Worm (Caenorhabditis elegans): ENCODE results near the gene R151.10.

DNA sequence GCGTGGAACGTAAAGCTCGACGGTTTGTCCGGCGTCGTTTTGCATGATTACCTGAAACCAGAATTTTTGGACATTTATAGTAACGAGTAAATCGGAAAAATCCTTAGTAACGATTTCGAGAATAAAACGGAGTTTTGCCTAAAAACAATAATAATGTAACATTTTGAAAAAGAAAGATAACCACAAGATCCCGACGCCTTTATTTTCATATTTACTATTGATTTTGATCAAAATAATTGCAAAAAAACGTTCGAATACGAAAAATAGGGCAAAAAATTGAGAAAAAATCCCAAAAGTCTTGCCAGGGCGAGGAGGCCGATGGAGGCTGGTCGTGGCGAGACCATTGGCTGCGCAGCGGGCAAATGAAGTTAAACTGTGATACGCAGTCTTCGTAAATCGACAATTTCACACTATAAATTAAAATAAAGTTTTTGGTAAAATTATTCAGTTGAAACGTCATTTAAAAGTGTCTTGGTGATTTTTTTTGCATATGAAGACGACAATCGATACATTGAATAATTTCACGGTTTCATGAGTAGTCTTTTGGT is 41.1 kb downstream of the R151.10 start, which contains the start of gene rps-21:
- TF ChIP-seq lsy-2 (tag; optimal IDR thresholded peaks at IDR 0.05) (peak; percentile 82), nhr-237 (tag; optimal IDR thresholded peaks at IDR 0.05) (peak; percentile 85), hlh-1 (tag; optimal IDR thresholded peaks at IDR 0.05) (no peak), nhr-2 (tag; optimal IDR thresholded peaks at IDR 0.05) (no peak), lin-13 (tag; optimal IDR thresholded peaks at IDR 0.05) (peak; percentile 16), nhr-12 (tag; optimal IDR thresholded peaks at IDR 0.05) (no peak), elt-1 (tag; optimal IDR thresholded peaks at IDR 0.05; ENCODE audit: borderline replicate concordance, insufficient read depth) (no peak), ceh-43 (GFP tag; optimal IDR thresholded peaks at IDR 0.05) (no peak), unc-120 (tag; optimal IDR thresholded peaks at IDR 0.05; ENCODE audit: poor library complexity, severe bottlenecking) (peak; percentile 6), M03D4.4 (tag; optimal IDR thresholded peaks at IDR 0.05) (no peak), nhr-76 (tag; optimal IDR thresholded peaks at IDR 0.05) (no peak), mab-5 (tag; optimal IDR thresholded peaks at IDR 0.05) (no peak), ztf-11 (tag; optimal IDR thresholded peaks at IDR 0.05) (no peak)
